Fruit fly (Drosophila melanogaster) whole organism: Measurements from ENCODE around the gene CG7006.

Source experiments
- CG8478 ChIP-seq: fragments of >200 bp; optimal IDR thresholded peaks from 2 replicates; lab custom pipeline; 2018; ENCODE audit warnings: inconsistent platforms
- Dll ChIP-seq: fragments of >200 bp; optimal IDR thresholded peaks from 2 replicates; lab custom pipeline; 2017
- EcR ChIP-seq, 2 experiments: fragments of >200 bp; optimal IDR thresholded peaks; 2 replicates each; lab custom pipeline; 2017; ENCODE audit warnings: missing biosample characterization in 2 of 2, missing genetic modification characterization in 2 of 2, missing genetic modification reagents in 2 of 2
- pan ChIP-seq: fragments of >200 bp; optimal IDR thresholded peaks from 2 replicates; lab custom pipeline; 2017
- psq ChIP-seq: fragments of >200 bp; optimal IDR thresholded peaks from 2 replicates; lab custom pipeline; 2017
- usp ChIP-seq: fragments of >200 bp; optimal IDR thresholded peaks from 2 replicates; lab custom pipeline; 2017; ENCODE audit warnings: missing biosample characterization, missing genetic modification characterization, mixed read lengths

Gene CG7006

DNA sequence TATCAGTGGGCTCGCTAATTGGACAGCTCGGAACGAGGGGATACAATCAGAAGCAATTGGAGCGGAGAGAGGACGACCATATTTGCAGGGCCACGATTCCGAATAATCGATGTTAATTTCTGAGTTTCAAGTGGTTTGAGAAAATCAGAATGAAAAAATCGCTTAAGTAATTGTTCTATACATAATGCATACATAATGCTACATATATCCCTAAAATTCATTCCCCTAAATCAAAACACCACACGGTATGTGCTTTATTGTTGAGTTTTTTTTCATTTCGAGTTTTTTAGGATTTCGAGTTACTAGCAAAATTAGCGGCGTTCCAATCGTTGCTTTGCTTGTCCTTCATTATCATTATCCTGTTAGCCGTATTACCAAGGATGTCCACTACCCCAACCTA lies 24.9 kb upstream of the CG7006 start, which contains the start of gene niki:
niki (minus strand) TSS at position 101 of the 400 bp plus-strand sequence.
- TF ChIP-seq psq (lab: Kevin White, UChicago): no peak
- no peak for TF ChIP-seq EcR (GFP tag; optimal IDR thresholded peaks at IDR 0.05; lab: Kevin White, UChicago)

DNA sequence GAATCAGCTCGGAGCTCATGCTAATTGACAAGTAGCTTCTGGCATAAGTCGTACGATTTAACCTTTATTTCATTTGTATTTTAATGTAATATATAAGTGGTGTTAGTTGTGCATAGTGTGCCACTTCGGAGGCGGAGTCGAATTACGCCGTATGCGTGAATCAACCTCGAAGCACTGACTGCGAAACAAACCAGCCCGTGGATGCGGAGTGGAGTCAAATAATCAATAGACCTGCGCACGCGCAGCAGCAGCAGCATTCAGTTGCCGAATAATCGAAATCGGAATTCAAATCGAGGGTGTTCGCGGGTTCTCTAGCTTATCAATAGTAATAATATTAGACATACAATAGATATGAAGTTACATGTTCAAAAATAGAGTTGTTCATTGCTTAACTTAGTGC lies 22.2 kb upstream of the CG7006 start, which contains the start of gene RabX4:
RabX4 (minus strand) TSS at position 176 of the 400 bp plus-strand sequence.
- TF ChIP-seq EcR (GFP tag; optimal IDR thresholded peaks at IDR 0.05; lab: Kevin White, UChicago) (no peak), usp (GFP tag; lab: Kevin White, UChicago) (no peak)

DNA sequence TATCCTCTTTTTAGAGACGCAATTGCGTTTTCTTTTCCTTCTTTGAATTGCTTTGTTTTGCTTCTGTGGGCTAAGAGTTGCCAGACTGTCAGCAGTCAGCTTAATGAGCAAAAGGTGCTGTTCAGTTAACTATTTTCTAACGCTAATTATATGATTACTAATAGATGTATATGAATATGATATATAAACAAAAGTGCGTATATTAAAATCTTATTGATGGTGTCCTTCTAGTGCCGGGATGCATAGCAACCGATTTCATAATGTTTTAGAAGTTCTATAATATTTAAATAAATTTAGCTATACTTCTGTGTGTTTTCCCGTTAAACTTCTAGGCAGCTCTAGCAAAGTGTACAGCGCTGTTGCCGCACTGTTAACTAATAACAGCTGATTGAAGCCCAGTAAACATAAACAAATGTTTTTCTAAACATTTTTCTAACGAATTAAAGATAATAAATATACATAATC lies 20.5 kb upstream of the CG7006 start, which contains the start of the genes Kaz and CG43273:
Kaz (minus strand) TSS at position 73 of the 465 bp plus-strand sequence.
CG43273 (plus strand) TSS at position 415 of the 465 bp plus-strand sequence.
- TF ChIP-seq Dll (lab: Kevin White, UChicago): no peak
- no peak for TF ChIP-seq EcR (GFP tag; optimal IDR thresholded peaks at IDR 0.05; lab: Kevin White, UChicago)
- no peak for TF ChIP-seq pan (lab: Kevin White, UChicago)
- TF ChIP-seq CG8478 (lab: Kevin White, UChicago): no peak
- TF ChIP-seq psq (lab: Kevin White, UChicago): no peak
- TF ChIP-seq usp (GFP tag; lab: Kevin White, UChicago): no peak

DNA sequence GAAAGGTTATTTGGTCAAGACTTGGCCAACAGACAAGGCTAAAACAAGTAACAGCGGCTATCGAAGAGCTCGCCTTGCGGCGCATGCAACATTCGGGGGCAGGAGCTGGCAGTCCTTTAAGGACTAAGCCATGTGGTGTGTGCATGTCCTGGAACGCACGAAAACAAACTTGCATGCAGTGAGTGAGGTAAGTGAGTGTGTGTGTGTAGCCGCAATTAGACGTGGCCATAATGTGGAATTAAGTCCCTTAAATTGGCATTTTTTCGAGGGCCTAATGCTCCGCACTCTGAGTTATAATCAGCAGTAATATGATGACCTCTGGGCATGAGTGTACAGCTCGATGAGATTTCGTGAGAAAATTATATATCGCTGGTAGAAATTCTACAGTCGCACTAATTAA lies 16.8 kb upstream of the CG7006 start, which contains the start of gene sosie:
sosie (plus strand) TSS at position 301 of the 400 bp plus-strand sequence.
- no peak for TF ChIP-seq CG8478 (lab: Kevin White, UChicago)
- no peak for TF ChIP-seq EcR (GFP tag; optimal IDR thresholded peaks at IDR 0.05; lab: Kevin White, UChicago)
- TF ChIP-seq usp (GFP tag; lab: Kevin White, UChicago): no peak
- TF ChIP-seq pan (lab: Kevin White, UChicago): no peak
- TF ChIP-seq psq (lab: Kevin White, UChicago): no peak
- no peak for TF ChIP-seq Dll (lab: Kevin White, UChicago)

DNA sequence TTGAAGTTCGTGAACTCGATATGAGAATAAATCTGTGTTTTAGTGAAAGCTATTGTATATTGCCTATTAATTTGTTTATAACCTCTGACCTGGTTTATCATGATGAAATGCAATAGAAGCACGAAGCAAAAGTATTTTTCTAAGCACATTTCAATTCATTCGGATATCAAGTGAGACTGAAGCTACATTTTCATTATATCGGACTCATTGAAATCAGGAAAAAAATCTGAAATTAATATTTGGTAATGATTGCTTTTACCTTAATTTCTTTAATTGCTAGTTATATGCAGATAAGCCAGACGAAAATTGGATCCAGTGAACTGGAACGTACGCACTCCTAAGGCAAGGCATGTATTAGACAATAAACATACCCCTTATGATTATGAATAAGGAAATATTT lies 9.4 kb upstream of the CG7006 start, which contains the start of gene CG33658:
CG33658 (minus strand) TSS at position 101 of the 400 bp plus-strand sequence.
- TF ChIP-seq usp (GFP tag; lab: Kevin White, UChicago) (no peak), CG8478 (lab: Kevin White, UChicago) (no peak), psq (lab: Kevin White, UChicago) (no peak), Dll (lab: Kevin White, UChicago) (no peak), pan (lab: Kevin White, UChicago) (no peak), EcR (GFP tag; optimal IDR thresholded peaks at IDR 0.05; lab: Kevin White, UChicago) (no peak)

DNA sequence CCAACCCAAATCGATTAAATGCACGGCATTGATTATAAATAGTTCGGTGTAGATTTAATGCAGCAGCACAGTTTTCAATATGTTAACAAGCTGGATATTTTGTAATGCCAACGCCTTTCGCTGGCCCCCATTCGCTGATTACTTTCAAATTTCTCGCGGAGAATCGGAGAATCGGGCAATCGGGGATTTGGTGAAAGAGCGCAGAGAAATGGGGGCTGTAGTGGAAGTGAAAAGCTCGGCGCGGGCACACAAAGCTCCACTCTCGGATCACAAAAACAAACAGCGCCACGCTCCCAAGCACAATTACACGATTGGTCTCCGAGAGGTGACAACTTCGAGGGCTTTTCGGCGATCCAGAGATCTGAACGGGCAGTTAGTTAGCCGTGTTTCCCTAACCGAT lies 8.8 kb upstream of the CG7006 start, which contains the start of gene Esp:
Esp (plus strand) TSS at position 301 of the 400 bp plus-strand sequence.
- TF ChIP-seq Dll (lab: Kevin White, UChicago) (no peak), EcR (GFP tag; optimal IDR thresholded peaks at IDR 0.05; lab: Kevin White, UChicago) (no peak)

DNA sequence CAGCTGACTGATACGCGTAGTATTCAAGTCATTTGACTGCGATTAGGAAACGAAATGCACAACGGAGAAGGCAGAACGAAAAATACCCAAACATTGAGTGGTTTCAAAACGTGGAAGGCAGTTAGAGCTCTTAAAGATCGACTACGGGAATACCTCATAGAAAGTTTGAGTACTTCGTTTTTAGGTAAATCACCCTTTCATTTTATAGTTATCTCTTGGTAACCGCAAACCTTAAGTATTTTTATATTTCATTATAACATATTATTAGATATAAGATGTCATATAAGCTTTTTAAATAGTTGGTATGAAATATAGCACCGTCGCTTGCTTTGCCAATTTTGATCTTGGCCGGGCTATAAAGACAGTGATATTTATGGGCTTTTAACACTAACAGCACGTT lies 5.3 kb upstream of the CG7006 start:
- TF ChIP-seq pan (lab: Kevin White, UChicago): no peak
- TF ChIP-seq CG8478 (lab: Kevin White, UChicago): no peak
- TF ChIP-seq Dll (lab: Kevin White, UChicago): no peak
- no peak for TF ChIP-seq usp (GFP tag; lab: Kevin White, UChicago)
- no peak for TF ChIP-seq EcR (GFP tag; optimal IDR thresholded peaks at IDR 0.05; lab: Kevin White, UChicago)
- TF ChIP-seq psq (lab: Kevin White, UChicago): no peak

DNA sequence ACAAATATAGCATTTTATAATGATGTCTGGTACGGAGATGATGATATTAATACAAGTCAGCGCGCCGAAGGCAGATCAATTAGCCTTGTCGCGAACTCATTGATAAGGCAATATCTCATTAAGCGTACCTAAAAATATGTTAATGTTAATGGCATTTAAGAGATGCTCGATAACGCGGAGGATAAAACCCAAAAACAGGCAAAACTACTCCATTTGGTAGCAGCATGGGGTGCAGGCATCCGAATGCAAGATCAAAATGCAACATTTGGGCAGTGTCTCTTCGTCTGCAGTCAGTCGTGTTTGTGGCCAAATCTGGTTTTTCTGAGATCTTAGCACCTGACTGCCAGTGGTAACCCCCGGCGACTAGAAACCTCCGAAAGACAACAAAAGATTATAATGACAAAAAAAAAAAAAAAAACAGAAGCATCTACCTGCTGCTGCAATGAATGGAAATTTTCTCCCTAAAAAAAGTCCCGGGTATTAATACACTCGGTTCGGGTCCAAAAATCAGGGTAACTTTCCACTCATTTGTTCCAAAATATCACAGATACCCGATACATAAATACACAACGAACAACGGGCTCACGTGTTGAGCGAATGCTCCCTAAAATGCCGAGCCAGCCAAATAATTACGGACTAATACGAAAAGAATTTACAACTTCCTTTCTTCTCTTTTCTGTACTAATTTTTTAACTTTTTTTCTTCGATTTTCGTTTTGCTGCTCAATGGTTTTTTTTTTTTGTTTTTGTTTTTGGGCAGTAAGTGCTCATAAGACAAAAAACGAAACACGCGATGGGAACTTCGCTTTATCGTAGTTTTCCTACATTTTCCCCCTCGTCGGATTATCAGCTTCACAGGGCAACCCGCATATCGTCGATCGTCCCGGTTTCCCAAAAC lies 4.2 kb upstream of the CG7006 start:
- no peak for TF ChIP-seq Dll (lab: Kevin White, UChicago)

DNA sequence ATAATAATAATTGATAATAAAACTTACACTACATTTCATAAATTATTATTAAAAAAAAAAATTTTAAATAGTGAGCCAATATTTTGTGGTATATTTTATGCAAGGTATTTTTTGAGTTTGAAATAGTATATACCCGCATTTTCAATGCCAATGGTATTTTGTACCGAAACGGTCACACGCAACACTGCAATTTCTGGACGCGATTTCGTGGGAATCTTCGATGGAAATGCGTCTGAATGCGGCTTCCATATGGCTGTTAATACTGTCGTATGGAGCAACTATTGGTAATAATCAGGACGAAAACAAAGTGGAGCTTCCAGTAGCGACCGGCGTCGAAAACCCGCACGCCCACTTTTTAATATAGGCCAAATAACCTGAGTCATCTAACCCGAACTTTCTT lies 1.0 kb downstream of the CG7006 start, which contains the start of gene Nct:
Nct (plus strand) TSS at position 173 of the 400 bp plus-strand sequence.
- TF ChIP-seq CG8478 (lab: Kevin White, UChicago) (no peak), usp (GFP tag; lab: Kevin White, UChicago) (no peak), Dll (lab: Kevin White, UChicago) (no peak), psq (lab: Kevin White, UChicago) (no peak)

DNA sequence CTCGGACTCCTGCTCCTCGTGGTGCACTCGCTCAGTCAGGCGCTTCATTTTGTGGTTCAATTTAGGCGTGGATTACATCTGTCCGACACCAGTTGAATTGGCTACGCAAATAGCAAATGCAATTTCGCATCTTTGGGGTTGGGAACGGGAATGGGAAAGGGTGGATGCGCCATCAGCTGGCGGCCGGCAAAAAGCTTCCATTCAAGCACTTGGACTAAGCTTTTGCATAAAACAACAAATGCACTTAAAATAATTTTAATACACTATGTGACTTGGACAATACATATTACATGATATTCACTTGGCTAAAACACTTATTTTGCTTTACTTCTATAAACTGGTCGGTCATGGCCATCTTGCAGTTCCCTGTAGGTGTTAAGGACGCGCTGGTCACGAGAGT lies 5.7 kb downstream of the CG7006 start, which contains the start of gene HDAC11:
HDAC11 (minus strand) TSS at position 101 of the 400 bp plus-strand sequence.
- TF ChIP-seq pan (lab: Kevin White, UChicago): no peak
- no peak for TF ChIP-seq CG8478 (lab: Kevin White, UChicago)
- TF ChIP-seq EcR (GFP tag; optimal IDR thresholded peaks at IDR 0.05; lab: Kevin White, UChicago): no peak
- TF ChIP-seq usp (GFP tag; lab: Kevin White, UChicago): no peak

DNA sequence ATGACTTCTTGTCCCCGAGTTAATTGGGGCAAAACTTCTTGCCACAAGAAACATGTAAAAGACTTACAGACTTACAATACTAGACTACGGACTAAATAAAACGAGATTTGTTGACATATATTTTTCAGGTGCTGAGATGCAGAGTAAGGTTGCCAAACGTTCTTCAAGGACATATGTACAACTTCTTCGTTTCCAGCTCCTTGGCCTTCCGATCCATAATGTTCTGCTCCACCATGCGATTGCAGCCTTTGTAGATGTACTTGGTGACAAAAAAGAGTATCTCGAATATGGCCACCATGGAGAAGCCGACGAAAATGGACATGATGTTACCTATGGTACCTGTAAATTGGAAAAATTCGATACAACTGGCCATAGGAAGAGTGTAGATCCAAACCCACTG lies 7.0 kb downstream of the CG7006 start, which contains the start of gene CAH4:
CAH4 (minus strand) TSS at position 101 of the 400 bp plus-strand sequence.
- TF ChIP-seq usp (GFP tag; lab: Kevin White, UChicago): no peak
- TF ChIP-seq EcR (GFP tag; optimal IDR thresholded peaks at IDR 0.05; lab: Kevin White, UChicago): no peak
- TF ChIP-seq psq (lab: Kevin White, UChicago): no peak
- no peak for TF ChIP-seq CG8478 (lab: Kevin White, UChicago)
- TF ChIP-seq pan (lab: Kevin White, UChicago): no peak
- TF ChIP-seq Dll (lab: Kevin White, UChicago): no peak

DNA sequence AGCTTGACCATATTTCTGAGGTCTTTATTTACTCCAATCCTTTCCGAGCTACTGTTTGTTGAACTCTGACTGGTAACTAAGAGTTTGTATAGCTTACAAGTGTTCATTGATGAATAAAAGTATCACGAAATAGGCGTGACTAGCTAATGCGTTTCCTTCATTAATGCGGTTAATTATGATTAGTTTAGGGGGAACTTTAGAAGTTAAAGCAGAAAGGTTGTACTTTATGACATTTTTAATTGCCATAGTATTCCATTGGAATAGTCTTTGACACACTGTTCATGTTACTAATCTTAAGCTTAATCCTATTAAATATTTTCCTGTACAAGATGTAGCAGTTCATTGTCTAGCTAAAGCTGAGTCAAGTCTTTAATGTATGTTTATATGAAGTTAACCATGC lies 9.3 kb downstream of the CG7006 start, which contains the start of gene ppk22:
ppk22 (minus strand) TSS at position 101 of the 400 bp plus-strand sequence.
- TF ChIP-seq usp (GFP tag; lab: Kevin White, UChicago) (no peak), Dll (lab: Kevin White, UChicago) (no peak), pan (lab: Kevin White, UChicago) (no peak), EcR (GFP tag; optimal IDR thresholded peaks at IDR 0.05; lab: Kevin White, UChicago) (no peak), CG8478 (lab: Kevin White, UChicago) (no peak), psq (lab: Kevin White, UChicago) (no peak)
